Fruit fly (Drosophila melanogaster) whole organism, pupa: ENCODE measurements around the gene CG14339.

Experiments
- CG12605 ChIP-seq: fragments of 200-800 bp; sonication (Bioruptor generic); IDR thresholded peaks from 2 replicates; pipeline ENCODE4 v1.3.6; 2022; ENCODE audit warnings: missing biosample characterization, missing genetic modification characterization
- CG13204 ChIP-seq: fragments of 200-800 bp; sonication (Bioruptor generic); optimal IDR thresholded peaks from 2 replicates; lab custom pipeline; 2018; ENCODE audit warnings: missing biosample characterization, mild to moderate bottlenecking, missing genetic modification characterization, moderate library complexity
- CG4496 ChIP-seq: fragments of 200-800 bp; sonication (Bioruptor generic); IDR thresholded peaks from 3 replicates; pipeline ENCODE4 v1.3.6; 2022; ENCODE audit warnings: missing biosample characterization, missing genetic modification characterization
- CG8301 ChIP-seq: fragments of 200-800 bp; sonication (Bioruptor generic); optimal IDR thresholded peaks from 2 replicates; lab custom pipeline; 2018; ENCODE audit warnings: missing biosample characterization, mild to moderate bottlenecking, missing genetic modification characterization
- EcR ChIP-seq: fragments of 200-800 bp; sonication (Bioruptor generic); optimal IDR thresholded peaks from 3 replicates; lab custom pipeline; 2019; ENCODE audit warnings: missing biosample characterization, missing genetic modification characterization, mild to moderate bottlenecking, moderate library complexity, missing genetic modification reagents
- Pif1B ChIP-seq: fragments of 200-800 bp; sonication (Bioruptor generic); optimal IDR thresholded peaks from 3 replicates; lab custom pipeline; 2016; ENCODE audit warnings: missing biosample characterization, missing genetic modification characterization
- Snoo ChIP-seq: fragments of 200-800 bp; sonication (Bioruptor generic); optimal IDR thresholded peaks from 3 replicates; lab custom pipeline; 2017; ENCODE audit warnings: missing biosample characterization, mild to moderate bottlenecking, missing genetic modification characterization, inconsistent platforms

dm6 chr2L:1143286-1143685, 34.9 kb downstream of the CG14339 start:
- TF ChIP-seq CG12605 (GFP tag; lab: Robert Waterston, UW): no peak
- TF ChIP-seq Snoo (tag; lab: Kevin White, UChicago): no peak
- TF ChIP-seq EcR: no peak
- no peak for TF ChIP-seq Pif1B
- TF ChIP-seq CG8301 (tag; lab: Kevin White, UChicago): no peak
- TF ChIP-seq CG13204 (GFP tag; lab: Kevin White, UChicago): no peak
- no peak for TF ChIP-seq CG4496 (GFP tag; lab: Robert Waterston, UW)
